Worm (Caenorhabditis elegans) whole organism, mixed stage, embryonic: ENCODE results near the gene unc-23.

Source experiments
- ceh-39 ChIP-seq: fragments of 150-350 bp; optimal IDR thresholded peaks from 2 replicates; lab custom pipeline; 2014; ENCODE audit warnings: missing biosample characterization, missing genetic modification characterization
- ceh-83 ChIP-seq: fragments of 200-800 bp; sonication (Bioruptor generic); optimal IDR thresholded peaks from 2 replicates; lab custom pipeline; 2018; ENCODE audit warnings: mild to moderate bottlenecking, missing genetic modification characterization, missing compliant biosample characterization
- ces-1 ChIP-seq: fragments of 150-350 bp; optimal IDR thresholded peaks from 2 replicates; lab custom pipeline; 2014; ENCODE audit warnings: missing biosample characterization, missing genetic modification reagents, missing genetic modification characterization
- elt-1 ChIP-seq: sonication (generic microtip); optimal IDR thresholded peaks from 2 replicates; lab custom pipeline; 2017; ENCODE audit warnings: missing genetic modification characterization, mild to moderate bottlenecking, missing compliant biosample characterization, antibody characterized with exemption, moderate library complexity, borderline replicate concordance; ENCODE audit not compliant: insufficient read depth
- lin-13 ChIP-seq: fragments of 150-350 bp; optimal IDR thresholded peaks from 2 replicates; lab custom pipeline; 2014; ENCODE audit warnings: missing biosample characterization, missing genetic modification characterization
- mep-1 ChIP-seq: fragments of 150-350 bp; optimal IDR thresholded peaks from 2 replicates; lab custom pipeline; 2017; ENCODE audit warnings: missing biosample characterization, missing genetic modification reagents, missing genetic modification characterization, inconsistent platforms
- nhr-12 ChIP-seq: fragments of 150-350 bp; optimal IDR thresholded peaks from 2 replicates; lab custom pipeline; 2014; ENCODE audit warnings: missing biosample characterization, missing genetic modification characterization
- nhr-76 ChIP-seq: sonication (generic microtip); optimal IDR thresholded peaks from 2 replicates; lab custom pipeline; 2017; ENCODE audit warnings: missing biosample characterization, missing genetic modification characterization
- sem-2 ChIP-seq: fragments of 200-800 bp; sonication (Bioruptor generic); optimal IDR thresholded peaks from 2 replicates; lab custom pipeline; 2018; ENCODE audit warnings: mild to moderate bottlenecking, missing genetic modification characterization, missing compliant biosample characterization

DNA sequence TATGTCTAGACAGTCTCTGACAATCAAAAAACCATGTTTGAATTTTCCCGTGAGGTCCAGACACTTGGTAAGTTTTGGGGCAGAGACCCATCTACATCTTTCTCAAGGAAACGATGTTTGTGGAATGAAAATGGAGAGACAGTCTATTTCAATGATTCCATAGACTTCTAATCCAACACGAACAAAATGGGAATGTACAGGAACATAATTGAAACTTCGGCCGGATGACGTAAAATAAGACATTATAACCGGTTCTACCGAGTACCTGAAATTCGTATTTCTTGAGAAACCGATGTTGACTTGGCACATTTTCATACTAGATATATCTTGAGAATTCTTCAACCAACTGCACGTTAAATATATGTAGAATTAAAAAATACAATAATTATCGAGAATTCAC is 51.9 kb downstream of the unc-23 start, which contains the start of gene str-87:
- TF ChIP-seq lin-13 (tag; lab: Kevin White, UChicago) = no peak
- no peak for TF ChIP-seq sem-2 (GFP tag; lab: Kevin White, UChicago)
- TF ChIP-seq nhr-12 (tag; lab: Kevin White, UChicago) = no peak
- no peak for TF ChIP-seq ces-1 (GFP tag; lab: Kevin White, UChicago)
- TF ChIP-seq mep-1 = no peak
- no peak for TF ChIP-seq ceh-83 (GFP tag; lab: Kevin White, UChicago)
- TF ChIP-seq ceh-39 = no peak
- TF ChIP-seq elt-1 = no peak
- no peak for TF ChIP-seq nhr-76 (tag; lab: Kevin White, UChicago)
